Worm (Caenorhabditis elegans): ENCODE results near the gene rbg-3.

The rbg-3 gene

ce11 chrIII:4754001-4754561 is at the start of gene rbg-3, which contains the start of gene rps-0:
rbg-3 (plus strand) TSS chrIII:4754424.
rps-0 (minus strand) TSS chrIII:4754051.
- TF ChIP-seq him-1 (tag; optimal IDR thresholded peaks at IDR 0.05) (no peak), W03F9.2 (tag; optimal IDR thresholded peaks at IDR 0.05) (peak; percentile 91), dao-5 (tag; optimal IDR thresholded peaks at IDR 0.05) (no peak)

DNA sequence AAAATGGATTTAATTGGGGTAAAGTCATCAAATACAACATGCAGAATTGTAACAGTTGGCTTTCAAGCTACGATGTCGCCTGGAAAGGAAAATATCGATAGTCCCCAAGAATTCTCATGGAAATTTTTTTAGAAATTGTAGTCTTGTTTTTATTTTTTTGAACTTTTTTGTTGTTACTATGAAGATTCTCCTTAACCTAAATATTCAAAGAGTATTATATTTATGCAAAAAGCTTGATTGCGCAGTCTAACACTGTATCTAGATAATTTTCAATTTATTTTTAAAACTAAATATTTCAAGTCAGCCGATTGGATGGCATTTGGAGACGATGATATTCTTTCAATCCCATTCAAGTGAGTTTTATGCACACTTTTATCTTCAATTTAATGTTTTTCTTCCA is 49.0 kb upstream of the rbg-3 start, which contains the start of gene pgap-2:
pgap-2 (plus strand) TSS at position 301 of the 400 bp plus-strand sequence.
- TF ChIP-seq him-1 (tag; optimal IDR thresholded peaks at IDR 0.05) = no peak
- no peak for TF ChIP-seq dao-5 (tag; optimal IDR thresholded peaks at IDR 0.05)
- TF ChIP-seq W03F9.2 (tag; optimal IDR thresholded peaks at IDR 0.05) = no peak

DNA sequence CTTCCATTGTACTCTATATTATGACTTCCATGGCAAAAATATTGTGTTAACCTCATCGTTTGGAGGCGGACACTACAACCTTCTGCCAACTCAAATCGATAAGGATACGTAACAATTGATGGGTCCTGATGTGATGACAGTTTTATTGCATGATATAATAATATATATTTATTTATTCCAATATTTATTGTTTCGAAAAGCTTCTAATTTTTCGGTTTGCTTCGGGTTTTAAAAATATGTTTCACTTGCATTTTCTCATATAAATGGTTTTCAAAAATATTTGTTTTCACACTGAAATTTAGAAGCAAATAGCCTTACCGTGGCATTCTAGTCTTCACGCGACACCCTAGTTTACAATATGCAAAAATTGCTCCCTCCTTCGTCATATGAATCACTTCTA is 47.5 kb upstream of the rbg-3 start, which contains the start of gene T04A8.13:
T04A8.13 (plus strand) TSS at position 301 of the 400 bp plus-strand sequence.
- TF ChIP-seq W03F9.2 (tag; optimal IDR thresholded peaks at IDR 0.05) (no peak), dao-5 (tag; optimal IDR thresholded peaks at IDR 0.05) (no peak), him-1 (tag; optimal IDR thresholded peaks at IDR 0.05) (no peak)

ce11 chrIII:4708909-4709308 is 45.3 kb upstream of the rbg-3 start, which contains the start of gene T04A8.18:
T04A8.18 (plus strand) TSS chrIII:4709209.
- TF ChIP-seq him-1 (tag; optimal IDR thresholded peaks at IDR 0.05) = no peak
- TF ChIP-seq dao-5 (tag; optimal IDR thresholded peaks at IDR 0.05) = no peak
- TF ChIP-seq W03F9.2 (tag; optimal IDR thresholded peaks at IDR 0.05) = no peak

DNA sequence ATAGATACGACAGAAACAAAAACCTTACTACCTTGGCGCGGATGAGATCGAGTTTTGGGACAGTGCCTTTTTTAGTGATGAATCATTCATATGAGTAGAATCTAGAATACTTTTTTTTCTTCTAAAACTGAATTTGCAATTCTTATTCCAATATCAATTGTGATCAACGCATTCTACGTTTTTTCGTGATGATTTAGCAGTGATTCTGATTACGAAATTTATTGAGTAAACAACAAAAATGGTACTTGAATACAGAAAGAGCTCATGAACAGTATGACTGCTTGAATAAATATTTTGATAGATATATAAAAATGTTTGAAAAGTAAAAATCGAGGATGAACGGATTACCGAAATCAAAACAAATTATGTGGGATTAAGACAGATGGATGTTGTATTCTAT is 39.1 kb upstream of the rbg-3 start, which contains the start of gene him-18:
him-18 (minus strand) TSS at position 101 of the 400 bp plus-strand sequence.
- TF ChIP-seq him-1 (tag; optimal IDR thresholded peaks at IDR 0.05) (no peak), W03F9.2 (tag; optimal IDR thresholded peaks at IDR 0.05) (no peak), dao-5 (tag; optimal IDR thresholded peaks at IDR 0.05) (no peak)

ce11 chrIII:4720620-4721227 is 33.5 kb upstream of the rbg-3 start, which contains the start of gene emb-5:
emb-5 (minus strand) TSS chrIII:4720670.
- TF ChIP-seq W03F9.2 (tag; optimal IDR thresholded peaks at IDR 0.05) (no peak), dao-5 (tag; optimal IDR thresholded peaks at IDR 0.05) (no peak), him-1 (tag; optimal IDR thresholded peaks at IDR 0.05) (no peak)

ce11 chrIII:4721750-4722149 is 32.5 kb upstream of the rbg-3 start, which contains the start of gene acy-1:
acy-1 (plus strand) TSS chrIII:4722095.
- TF ChIP-seq dao-5 (tag; optimal IDR thresholded peaks at IDR 0.05) (no peak), W03F9.2 (tag; optimal IDR thresholded peaks at IDR 0.05) (no peak), him-1 (tag; optimal IDR thresholded peaks at IDR 0.05) (peak; percentile 70)

ce11 chrIII:4723922-4724321 is 30.3 kb upstream of the rbg-3 start:
- TF ChIP-seq him-1 (tag; optimal IDR thresholded peaks at IDR 0.05) (peak; percentile 13), W03F9.2 (tag; optimal IDR thresholded peaks at IDR 0.05) (no peak)

DNA sequence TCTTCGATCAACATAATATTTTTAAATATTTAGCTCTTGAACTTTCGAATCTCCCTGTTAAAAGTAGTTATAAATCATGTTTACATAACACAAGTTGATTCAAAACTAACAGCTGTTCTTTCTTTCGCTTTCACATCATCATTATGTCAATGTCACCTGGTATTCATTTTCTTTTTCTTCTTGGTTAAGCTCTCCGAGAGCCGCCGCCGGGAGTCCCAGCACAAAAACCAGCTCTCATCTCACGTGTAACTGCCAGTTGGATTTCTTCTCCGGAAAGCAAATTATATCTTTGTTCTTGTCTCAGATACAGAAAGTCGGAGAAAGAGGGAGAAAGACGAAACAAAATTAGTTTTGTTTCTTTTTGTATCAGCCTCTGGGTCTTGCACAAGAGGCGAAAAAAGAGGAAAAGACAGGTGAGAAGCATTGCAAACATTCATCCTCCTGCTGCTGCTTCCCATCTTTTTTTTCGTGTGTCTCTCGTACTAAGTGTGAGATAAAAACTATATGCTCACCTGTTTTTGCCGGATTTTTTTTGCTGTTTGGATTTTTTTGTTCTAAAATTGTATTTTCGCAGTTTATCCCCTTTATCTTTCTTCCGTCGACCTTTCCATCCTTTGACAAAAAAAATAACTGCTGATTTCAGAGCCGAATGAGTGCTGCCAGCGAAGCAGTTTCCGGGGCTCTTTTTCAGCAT is 22.8 kb upstream of the rbg-3 start, which contains the start of gene F17C8.3:
F17C8.3 (plus strand) TSS at position 644 of the 694 bp plus-strand sequence.
- TF ChIP-seq dao-5 (tag; optimal IDR thresholded peaks at IDR 0.05) (no peak), him-1 (tag; optimal IDR thresholded peaks at IDR 0.05) (no peak), W03F9.2 (tag; optimal IDR thresholded peaks at IDR 0.05) (no peak)

DNA sequence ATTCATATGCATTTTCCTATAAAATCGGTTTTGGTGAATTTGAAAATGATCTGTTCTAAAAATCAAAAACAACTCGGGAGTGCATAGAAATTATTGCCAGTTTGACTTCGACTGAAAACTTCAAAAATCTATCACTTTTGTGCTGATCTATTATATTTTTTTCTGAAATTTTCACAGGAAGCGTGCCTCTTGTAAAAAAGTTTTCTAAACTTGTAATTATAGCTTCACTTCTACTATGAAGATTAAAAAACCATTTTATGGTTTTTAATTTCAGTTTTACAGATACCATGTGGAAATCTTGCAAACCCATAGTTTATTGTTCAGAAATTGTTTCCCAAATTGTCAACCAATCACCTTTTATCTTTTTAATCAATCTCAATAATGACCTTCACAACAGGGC is 20.2 kb upstream of the rbg-3 start, which contains the start of gene F17C8.9:
F17C8.9 (plus strand) TSS at position 301 of the 400 bp plus-strand sequence.
- no peak for TF ChIP-seq W03F9.2 (tag; optimal IDR thresholded peaks at IDR 0.05)
- TF ChIP-seq dao-5 (tag; optimal IDR thresholded peaks at IDR 0.05) = no peak
- TF ChIP-seq him-1 (tag; optimal IDR thresholded peaks at IDR 0.05) = no peak

DNA sequence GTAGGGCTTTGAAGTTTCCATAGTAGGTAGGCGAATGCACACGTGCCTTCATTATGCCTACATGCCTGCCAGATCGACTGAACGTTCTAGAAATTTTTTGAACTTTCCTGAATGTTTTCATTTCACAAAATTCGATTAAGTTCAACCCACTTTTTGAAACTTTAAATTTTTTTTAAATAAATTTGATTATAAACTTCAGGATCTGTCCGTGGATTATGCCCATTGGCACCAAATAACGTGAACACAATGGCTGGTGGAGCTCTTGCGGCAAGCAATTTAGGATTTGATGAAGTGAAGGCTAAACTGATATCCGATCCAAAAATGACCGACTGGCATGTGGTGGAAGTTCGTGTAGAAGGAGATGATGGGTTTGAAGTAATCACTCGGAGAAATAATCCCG is 18.8 kb upstream of the rbg-3 start, which contains the start of gene F17C8.7:
F17C8.7 (plus strand) TSS at position 301 of the 400 bp plus-strand sequence.
- no peak for TF ChIP-seq dao-5 (tag; optimal IDR thresholded peaks at IDR 0.05)
- no peak for TF ChIP-seq W03F9.2 (tag; optimal IDR thresholded peaks at IDR 0.05)
- no peak for TF ChIP-seq him-1 (tag; optimal IDR thresholded peaks at IDR 0.05)

- TF ChIP-seq dao-5 (tag; optimal IDR thresholded peaks at IDR 0.05) = no peak
- no peak for TF ChIP-seq him-1 (tag; optimal IDR thresholded peaks at IDR 0.05)
- TF ChIP-seq W03F9.2 (tag; optimal IDR thresholded peaks at IDR 0.05) = no peak
These were observed 14.2 kb upstream of the rbg-3 start, which contains the start of gene ras-2 for ce11 chrIII:4739975-4740374. ras-2 (minus strand) TSS chrIII:4740075.

ce11 chrIII:4740820-4741219 is 13.4 kb upstream of the rbg-3 start:
- TF ChIP-seq him-1 (tag; optimal IDR thresholded peaks at IDR 0.05) = no peak
- TF ChIP-seq W03F9.2 (tag; optimal IDR thresholded peaks at IDR 0.05) = peak; percentile 8
